Worm (Caenorhabditis elegans) whole organism, early embryonic: Measurements from ENCODE around the gene D1054.8.

ENCODE experiments used
- B0310.2 ChIP-seq: sonication (generic microtip); optimal IDR thresholded peaks from 2 replicates; lab custom pipeline; 2016; ENCODE audit warnings: mild to moderate bottlenecking, missing genetic modification characterization, missing compliant biosample characterization
- F13C5.2 ChIP-seq: sonication (generic microtip); optimal IDR thresholded peaks from 2 replicates; lab custom pipeline; 2017; ENCODE audit warnings: mild to moderate bottlenecking, missing genetic modification characterization, inconsistent platforms, missing compliant biosample characterization
- aly-1 ChIP-seq: sonication (generic microtip); optimal IDR thresholded peaks from 2 replicates; lab custom pipeline; 2016; ENCODE audit warnings: missing genetic modification characterization, missing compliant biosample characterization
- ama-1 ChIP-seq: fragments of 150-350 bp; optimal IDR thresholded peaks from 2 replicates; lab custom pipeline; 2014
- ceh-13 ChIP-seq: fragments of 200-800 bp; sonication (Bioruptor generic); optimal IDR thresholded peaks from 2 replicates; lab custom pipeline; 2018; ENCODE audit warnings: mild to moderate bottlenecking, missing genetic modification characterization, missing compliant biosample characterization
- ceh-36 ChIP-seq: sonication (generic microtip); optimal IDR thresholded peaks from 2 replicates; lab custom pipeline; 2016; ENCODE audit warnings: missing genetic modification characterization, inconsistent platforms, missing compliant biosample characterization
- ets-7 ChIP-seq: sonication (generic microtip); optimal IDR thresholded peaks from 2 replicates; lab custom pipeline; 2016; ENCODE audit warnings: missing genotype, missing genetic modification characterization, missing compliant biosample characterization
- flt-1 ChIP-seq: fragments of 200-800 bp; sonication (Bioruptor generic); IDR thresholded peaks from 2 replicates; pipeline ENCODE4 v1.3.6; 2022; ENCODE audit warnings: missing genetic modification characterization, missing compliant biosample characterization
- hmbx-1 ChIP-seq: sonication (generic microtip); optimal IDR thresholded peaks from 2 replicates; lab custom pipeline; 2016; ENCODE audit warnings: mild to moderate bottlenecking, missing genetic modification characterization, missing compliant biosample characterization
- hmg-4 ChIP-seq: fragments of 200-800 bp; sonication (Bioruptor generic); optimal IDR thresholded peaks from 2 replicates; lab custom pipeline; 2018; ENCODE audit warnings: mild to moderate bottlenecking, missing genetic modification characterization, missing compliant biosample characterization
- hnd-1 ChIP-seq: sonication (generic microtip); optimal IDR thresholded peaks from 2 replicates; lab custom pipeline; 2016; ENCODE audit warnings: missing genetic modification characterization, missing compliant biosample characterization
- pes-1 ChIP-seq: fragments of 200-800 bp; sonication (Bioruptor generic); IDR thresholded peaks from 2 replicates; pipeline ENCODE4 v1.3.6; 2022; ENCODE audit warnings: missing genetic modification reagents, missing genetic modification characterization, missing compliant biosample characterization
- scrt-1 ChIP-seq: fragments of 200-800 bp; sonication (Bioruptor generic); IDR thresholded peaks from 2 replicates; pipeline ENCODE4 v1.3.6; 2022; ENCODE audit warnings: missing genetic modification characterization, missing compliant biosample characterization
- sea-1 ChIP-seq: fragments of 200-800 bp; sonication (Bioruptor generic); conservative IDR thresholded peaks from 2 replicates; pipeline ENCODE4 v1.3.6; 2022; ENCODE audit warnings: missing genetic modification characterization, missing compliant biosample characterization
- tbx-11 ChIP-seq: fragments of 200-800 bp; sonication (Bioruptor generic); IDR thresholded peaks from 2 replicates; pipeline ENCODE4 v1.3.6; 2022; ENCODE audit warnings: missing genetic modification characterization, missing compliant biosample characterization
- tbx-37 ChIP-seq: fragments of 200-800 bp; sonication (Bioruptor generic); conservative IDR thresholded peaks from 2 replicates; pipeline ENCODE4 v1.3.6; 2022; ENCODE audit warnings: missing genetic modification reagents, missing genetic modification characterization, missing compliant biosample characterization
- tra-4 ChIP-seq: sonication (generic microtip); optimal IDR thresholded peaks from 2 replicates; lab custom pipeline; 2017; ENCODE audit warnings: missing genetic modification characterization, missing compliant biosample characterization

D1054.8 gene

ce11 chrV:10770026-10770425 lies 14.1 kb upstream of the D1054.8 start, which contains the start of the genes D1054.1 and pas-2:
TSS of gene D1054.1 (minus strand) at chrV:10770217.
TSS of gene pas-2 (plus strand) at chrV:10770368.
- no peak for TF ChIP-seq ceh-36 (tag; lab: Kevin White, UChicago)
- TF ChIP-seq tbx-37 (GFP tag; lab: Robert Waterston, UW), result no peak
- no peak for TF ChIP-seq tbx-11
- no peak for TF ChIP-seq ama-1 (lab: Kevin White, UChicago)
- no peak for TF ChIP-seq sea-1 (GFP tag; lab: Robert Waterston, UW)

ce11 chrV:10771390-10771789 lies 12.7 kb upstream of the D1054.8 start, which contains the start of gene D1054.3:
TSS of gene D1054.3 (plus strand) at chrV:10771451.
- TF ChIP-seq aly-1 (tag; lab: Kevin White, UChicago) (no peak), hmg-4 (GFP tag; lab: Kevin White, UChicago) (no peak), ets-7 (tag; lab: Kevin White, UChicago) (no peak), ceh-13 (no peak), scrt-1 (no peak), pes-1 (GFP tag; lab: Robert Waterston, UW) (no peak), ceh-36 (tag; lab: Kevin White, UChicago) (no peak), sea-1 (GFP tag; lab: Robert Waterston, UW) (no peak), tra-4 (no peak), flt-1 (GFP tag; lab: Robert Waterston, UW) (no peak)

ce11 chrV:10773216-10773615 lies 10.9 kb upstream of the D1054.8 start:
- TF ChIP-seq tra-4 (no peak), B0310.2 (tag; lab: Kevin White, UChicago) (no peak), flt-1 (GFP tag; lab: Robert Waterston, UW) (no peak), ceh-36 (tag; lab: Kevin White, UChicago) (no peak), ceh-13 (no peak), scrt-1 (no peak), sea-1 (GFP tag; lab: Robert Waterston, UW) (no peak)

ce11 chrV:10776528-10777055 lies 7.5 kb upstream of the D1054.8 start, which contains the start of gene D1054.5:
TSS of gene D1054.5 (minus strand) at chrV:10776578.
- no peak for TF ChIP-seq tra-4
- TF ChIP-seq tbx-11, result no peak
- TF ChIP-seq sea-1 (GFP tag; lab: Robert Waterston, UW), result no peak

- TF ChIP-seq ceh-13 (no peak), ama-1 (lab: Kevin White, UChicago) (no peak), hnd-1 (tag; lab: Kevin White, UChicago) (no peak), pes-1 (GFP tag; lab: Robert Waterston, UW) (no peak), F13C5.2 (no peak), sea-1 (GFP tag; lab: Robert Waterston, UW) (no peak), flt-1 (GFP tag; lab: Robert Waterston, UW) (no peak), tbx-11 (no peak), tra-4 (no peak), ceh-36 (tag; lab: Kevin White, UChicago) (no peak), aly-1 (tag; lab: Kevin White, UChicago) (no peak)
Observed at ce11 chrV:10790921-10791320, 6.8 kb downstream of the D1054.8 start, which contains the start of gene D1054.9. TSS of gene D1054.9 (minus strand) at chrV:10791057.

ce11 chrV:10792775-10793174 lies 8.7 kb downstream of the D1054.8 start, which contains the start of gene D1054.10:
TSS of gene D1054.10 (minus strand) at chrV:10792875.
- no peak for TF ChIP-seq F13C5.2
- TF ChIP-seq hnd-1 (tag; lab: Kevin White, UChicago), result no peak
- no peak for TF ChIP-seq tra-4
- TF ChIP-seq pes-1 (GFP tag; lab: Robert Waterston, UW), result no peak
- TF ChIP-seq ets-7 (tag; lab: Kevin White, UChicago), result no peak
- TF ChIP-seq ceh-13, result no peak
- no peak for TF ChIP-seq tbx-37 (GFP tag; lab: Robert Waterston, UW)
- TF ChIP-seq ceh-36 (tag; lab: Kevin White, UChicago), result no peak
- TF ChIP-seq ama-1 (lab: Kevin White, UChicago), result no peak
- TF ChIP-seq hmg-4 (GFP tag; lab: Kevin White, UChicago), result no peak
- TF ChIP-seq hmbx-1 (tag; lab: Kevin White, UChicago), result no peak
- no peak for TF ChIP-seq aly-1 (tag; lab: Kevin White, UChicago)
- no peak for TF ChIP-seq sea-1 (GFP tag; lab: Robert Waterston, UW)
- no peak for TF ChIP-seq tbx-11
- no peak for TF ChIP-seq scrt-1
- no peak for TF ChIP-seq flt-1 (GFP tag; lab: Robert Waterston, UW)

- TF ChIP-seq sea-1 (GFP tag; lab: Robert Waterston, UW) (no peak), flt-1 (GFP tag; lab: Robert Waterston, UW) (no peak), hmg-4 (GFP tag; lab: Kevin White, UChicago) (no peak), hnd-1 (tag; lab: Kevin White, UChicago) (no peak), tra-4 (no peak), pes-1 (GFP tag; lab: Robert Waterston, UW) (no peak), aly-1 (tag; lab: Kevin White, UChicago) (no peak), hmbx-1 (tag; lab: Kevin White, UChicago) (no peak), ama-1 (lab: Kevin White, UChicago) (no peak), ceh-36 (tag; lab: Kevin White, UChicago) (no peak), ets-7 (tag; lab: Kevin White, UChicago) (no peak), B0310.2 (tag; lab: Kevin White, UChicago) (no peak), F13C5.2 (no peak), tbx-37 (GFP tag; lab: Robert Waterston, UW) (no peak), tbx-11 (no peak), scrt-1 (no peak), ceh-13 (no peak)
Observed at ce11 chrV:10793498-10793897, 9.4 kb downstream of the D1054.8 start, which contains the start of gene ule-3. TSS of gene ule-3 (plus strand) at chrV:10793798.

- TF ChIP-seq ceh-36 (tag; lab: Kevin White, UChicago) (no peak), flt-1 (GFP tag; lab: Robert Waterston, UW) (no peak), scrt-1 (no peak), F13C5.2 (no peak), tbx-37 (GFP tag; lab: Robert Waterston, UW) (no peak), ceh-13 (no peak), B0310.2 (tag; lab: Kevin White, UChicago) (no peak), tra-4 (no peak), hnd-1 (tag; lab: Kevin White, UChicago) (no peak), hmbx-1 (tag; lab: Kevin White, UChicago) (no peak), tbx-11 (no peak), aly-1 (tag; lab: Kevin White, UChicago) (no peak), ama-1 (lab: Kevin White, UChicago) (no peak), ets-7 (tag; lab: Kevin White, UChicago) (no peak), pes-1 (GFP tag; lab: Robert Waterston, UW) (no peak), hmg-4 (GFP tag; lab: Kevin White, UChicago) (no peak), sea-1 (GFP tag; lab: Robert Waterston, UW) (no peak)
Observed at ce11 chrV:10794463-10794862, 10.4 kb downstream of the D1054.8 start.
